Worm (Caenorhabditis elegans) whole organism, L4 larva: ENCODE data around the gene nhr-241.
A peak's percentile ranks its signal among the peaks of the same experiment; 100 is the strongest.

ENCODE experiments used
- D1046.2 ChIP-seq: fragments of 200-800 bp; sonication (Bioruptor generic); IDR thresholded peaks from 2 replicates; pipeline ENCODE4 v1.3.6; 2022; ENCODE audit warnings: missing genetic modification characterization, missing compliant biosample characterization
- F26F4.8 ChIP-seq: fragments of 200-800 bp; sonication (Bioruptor generic); conservative IDR thresholded peaks from 2 replicates; pipeline ENCODE4 v1.3.6; 2022; ENCODE audit warnings: missing genetic modification characterization, missing compliant biosample characterization
- F37D6.2 ChIP-seq: sonication (generic microtip); optimal IDR thresholded peaks from 2 replicates; lab custom pipeline; 2016; ENCODE audit warnings: mild to moderate bottlenecking, missing genetic modification characterization, missing compliant biosample characterization
- F44E2.7 ChIP-seq: fragments of 200-800 bp; sonication (Bioruptor generic); IDR thresholded peaks from 2 replicates; pipeline ENCODE4 v2.1.2; 2022; ENCODE audit warnings: missing genetic modification characterization, missing compliant biosample characterization
- T20F7.1 ChIP-seq: fragments of 200-800 bp; sonication (Bioruptor generic); optimal IDR thresholded peaks from 2 replicates; lab custom pipeline; 2018; ENCODE audit warnings: mild to moderate bottlenecking, missing genetic modification characterization, missing compliant biosample characterization
- Y48G9A.11 ChIP-seq: fragments of 200-800 bp; sonication (Bioruptor generic); IDR thresholded peaks from 2 replicates; pipeline ENCODE4 v1.3.6; 2022; ENCODE audit warnings: missing genetic modification reagents, missing genetic modification characterization, missing compliant biosample characterization
- Y5F2A.4 ChIP-seq: fragments of 200-800 bp; sonication (Bioruptor generic); optimal IDR thresholded peaks from 2 replicates; lab custom pipeline; 2018; ENCODE audit warnings: mild to moderate bottlenecking, missing genetic modification characterization, missing compliant biosample characterization
- aha-1 ChIP-seq: fragments of 150-350 bp; peaks from one replicate; lab custom pipeline; 2014; ENCODE audit warnings: missing biosample characterization, missing genetic modification characterization
- aly-2 ChIP-seq: sonication (generic microtip); optimal IDR thresholded peaks from 2 replicates; lab custom pipeline; 2018; ENCODE audit warnings: missing biosample characterization, missing genetic modification characterization
- ceh-44 ChIP-seq: fragments of 200-800 bp; sonication (Bioruptor generic); IDR thresholded peaks from 2 replicates; pipeline ENCODE4 v1.3.6; 2022; ENCODE audit warnings: missing genetic modification reagents, missing genetic modification characterization, missing compliant biosample characterization
- cey-2 ChIP-seq: sonication (generic microtip); optimal IDR thresholded peaks from 3 replicates; lab custom pipeline; 2017; ENCODE audit warnings: missing genetic modification characterization, mild to moderate bottlenecking, missing compliant biosample characterization, antibody characterized with exemption, borderline replicate concordance; ENCODE audit not compliant: insufficient read depth
- daf-12 ChIP-seq: fragments of 150-350 bp; optimal IDR thresholded peaks from 2 replicates; lab custom pipeline; 2014; ENCODE audit warnings: missing biosample characterization, missing genetic modification reagents, missing genetic modification characterization
- daf-16 ChIP-seq, 3 experiments: sonication (generic microtip); optimal IDR thresholded peaks; 2 replicates each; lab custom pipeline; 2016 to 2017; ENCODE audit warnings: missing genetic modification characterization in 3 of 3, missing genetic modification reagents in 3 of 3, mild to moderate bottlenecking in 2 of 3, missing compliant biosample characterization in 2 of 3, missing biosample characterization in 1 of 3, moderate library complexity in 1 of 3
- daf-19 ChIP-seq: fragments of 200-800 bp; sonication (Bioruptor generic); conservative IDR thresholded peaks from 2 replicates; pipeline ENCODE4 v1.3.6; 2022; ENCODE audit warnings: missing genetic modification characterization, missing compliant biosample characterization
- daf-8 ChIP-seq: fragments of 200-800 bp; sonication (Bioruptor generic); IDR thresholded peaks from 2 replicates; pipeline ENCODE4 v1.3.6; 2022; ENCODE audit warnings: missing genetic modification characterization, missing compliant biosample characterization
- dmd-6 ChIP-seq: fragments of 200-800 bp; sonication (Bioruptor generic); IDR thresholded peaks from 2 replicates; pipeline ENCODE4 v1.3.6; 2022; ENCODE audit warnings: missing genetic modification reagents, missing genetic modification characterization, missing compliant biosample characterization
- egl-43 ChIP-seq: fragments of 200-800 bp; sonication (Bioruptor generic); IDR thresholded peaks from 2 replicates; pipeline ENCODE4 v1.3.6; 2022; ENCODE audit warnings: missing genetic modification reagents, missing genetic modification characterization, missing compliant biosample characterization
- fkh-10 ChIP-seq: fragments of 150-350 bp; optimal IDR thresholded peaks from 2 replicates; lab custom pipeline; 2014; ENCODE audit warnings: missing biosample characterization, missing genetic modification reagents, missing genetic modification characterization
- hif-1 ChIP-seq, 2 experiments: sonication (generic microtip); optimal IDR thresholded peaks; 2 replicates each; lab custom pipeline; 2016 to 2017; ENCODE audit warnings: missing compliant biosample characterization in 2 of 2, missing genetic modification characterization in 2 of 2, missing genetic modification reagents in 2 of 2, missing genotype in 2 of 2, mild to moderate bottlenecking in 1 of 2
- jun-1 ChIP-seq: fragments of 150-350 bp; optimal IDR thresholded peaks from 2 replicates; lab custom pipeline; 2014; ENCODE audit warnings: missing biosample characterization, missing genetic modification reagents, missing genetic modification characterization
- lin-29 ChIP-seq: fragments of 200-800 bp; sonication (Bioruptor generic); IDR thresholded peaks from 2 replicates; pipeline ENCODE4 v1.3.6; 2022; ENCODE audit warnings: missing genetic modification reagents, missing genetic modification characterization, missing compliant biosample characterization
- lir-3 ChIP-seq: sonication (generic microtip); optimal IDR thresholded peaks from 2 replicates; lab custom pipeline; 2016; ENCODE audit warnings: mild to moderate bottlenecking, missing genetic modification characterization, missing compliant biosample characterization
- madf-5 ChIP-seq, 2 experiments: fragments of 200-800 bp; sonication (Bioruptor generic); IDR thresholded peaks; 2 replicates each; pipeline ENCODE4 v1.3.6; 2022; ENCODE audit warnings: missing compliant biosample characterization in 2 of 2, missing genetic modification characterization in 2 of 2
- mep-1 ChIP-seq: fragments of 150-350 bp; sonication (generic microtip); optimal IDR thresholded peaks from 3 replicates; lab custom pipeline; 2014; ENCODE audit warnings: missing biosample characterization, missing genetic modification characterization
- mxl-3 ChIP-seq: fragments of 200-800 bp; sonication (Bioruptor generic); optimal IDR thresholded peaks from 2 replicates; lab custom pipeline; 2018; ENCODE audit warnings: mild to moderate bottlenecking, missing genetic modification characterization, missing compliant biosample characterization
- nhr-237 ChIP-seq: sonication (generic microtip); optimal IDR thresholded peaks from 2 replicates; lab custom pipeline; 2017; ENCODE audit warnings: missing biosample characterization, missing genetic modification characterization
- nhr-41 ChIP-seq: fragments of 200-800 bp; sonication (Bioruptor generic); IDR thresholded peaks from 2 replicates; pipeline ENCODE4 v1.3.6; 2022; ENCODE audit warnings: missing genetic modification reagents, missing genetic modification characterization, missing compliant biosample characterization
- nhr-42 ChIP-seq: fragments of 200-800 bp; sonication (Bioruptor generic); IDR thresholded peaks from 2 replicates; pipeline ENCODE4 v1.3.6; 2022; ENCODE audit warnings: missing genetic modification characterization, missing compliant biosample characterization
- nhr-48 ChIP-seq: sonication (generic microtip); optimal IDR thresholded peaks from 2 replicates; lab custom pipeline; 2016; ENCODE audit warnings: mild to moderate bottlenecking, missing genetic modification characterization, missing compliant biosample characterization
- nhr-77 ChIP-seq: fragments of 150-350 bp; optimal IDR thresholded peaks from 2 replicates; lab custom pipeline; 2014; ENCODE audit warnings: missing biosample characterization, missing genetic modification characterization
- pha-4 ChIP-seq, 2 experiments: fragments of 150-350 bp in 1 of 2; fragments of 200-800 bp in 1 of 2; sonication (Bioruptor generic) in 1 of 2; IDR thresholded peaks in 1 of 2; optimal IDR thresholded peaks in 1 of 2; 2 replicates each; pipeline versions ENCODE4 v1.3.6 to Lab custom; 2014 to 2022; ENCODE audit warnings: missing genetic modification characterization in 2 of 2, missing genetic modification reagents in 2 of 2, missing biosample characterization in 1 of 2, missing compliant biosample characterization in 1 of 2
- php-3 ChIP-seq: fragments of 200-800 bp; sonication (Bioruptor generic); IDR thresholded peaks from 2 replicates; pipeline ENCODE4 v1.3.6; 2022; ENCODE audit warnings: missing genetic modification reagents, missing genetic modification characterization, missing compliant biosample characterization
- rbr-2 ChIP-seq: sonication (generic microtip); optimal IDR thresholded peaks from 2 replicates; lab custom pipeline; 2016; ENCODE audit warnings: missing genotype, missing genetic modification characterization, missing compliant biosample characterization
- saeg-2 ChIP-seq: fragments of 200-800 bp; sonication (Bioruptor generic); IDR thresholded peaks from 2 replicates; pipeline ENCODE4 v1.3.6; 2022; ENCODE audit warnings: missing genetic modification reagents, missing genetic modification characterization, missing compliant biosample characterization
- sdz-12 ChIP-seq: fragments of 200-800 bp; sonication (Bioruptor generic); optimal IDR thresholded peaks from 2 replicates; lab custom pipeline; 2018; ENCODE audit warnings: mild to moderate bottlenecking, missing genetic modification characterization, missing compliant biosample characterization
- snpc-1.2 ChIP-seq: fragments of 200-800 bp; sonication (Bioruptor generic); IDR thresholded peaks from 2 replicates; pipeline ENCODE4 v1.3.6; 2022; ENCODE audit warnings: missing genetic modification reagents, missing genetic modification characterization, missing compliant biosample characterization
- spr-3 ChIP-seq: fragments of 200-800 bp; sonication (Bioruptor generic); optimal IDR thresholded peaks from 2 replicates; lab custom pipeline; 2018; ENCODE audit warnings: mild to moderate bottlenecking, missing genetic modification characterization, missing compliant biosample characterization
- tag-97 ChIP-seq: fragments of 200-800 bp; sonication (Bioruptor generic); IDR thresholded peaks from 2 replicates; pipeline ENCODE4 v1.3.6; 2022; ENCODE audit warnings: missing genetic modification characterization, missing compliant biosample characterization
- unc-130 ChIP-seq: sonication (generic microtip); optimal IDR thresholded peaks from 2 replicates; lab custom pipeline; 2016; ENCODE audit warnings: missing genetic modification reagents, missing genetic modification characterization, missing compliant biosample characterization

The nhr-241 gene

DNA sequence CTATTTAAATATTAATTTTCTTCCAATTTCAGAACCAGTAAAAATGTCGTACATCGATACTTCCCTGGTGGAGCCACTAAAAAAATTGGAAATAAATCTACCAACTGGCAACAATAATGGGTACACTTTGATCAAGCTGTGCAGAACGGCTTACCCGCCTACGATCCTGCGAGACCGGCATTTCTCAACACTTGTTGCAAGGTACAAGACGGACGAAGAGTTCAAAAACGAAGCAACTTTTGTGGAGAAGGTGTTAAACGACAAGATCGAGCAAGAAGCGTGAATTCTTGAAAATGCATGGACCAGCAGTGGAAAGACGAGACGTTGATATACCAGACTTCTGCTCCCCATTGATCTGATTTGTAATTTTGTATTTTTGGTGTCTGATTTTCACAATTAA, 12.1 kb downstream of the nhr-241 start:
- TF ChIP-seq aha-1 (tag; lab: Kevin White, UChicago) (peak; percentile 56), snpc-1.2 (GFP tag; lab: Robert Waterston, UW) (no peak)
- TF ChIP-seq, all 104 proteins: peak for 1

DNA sequence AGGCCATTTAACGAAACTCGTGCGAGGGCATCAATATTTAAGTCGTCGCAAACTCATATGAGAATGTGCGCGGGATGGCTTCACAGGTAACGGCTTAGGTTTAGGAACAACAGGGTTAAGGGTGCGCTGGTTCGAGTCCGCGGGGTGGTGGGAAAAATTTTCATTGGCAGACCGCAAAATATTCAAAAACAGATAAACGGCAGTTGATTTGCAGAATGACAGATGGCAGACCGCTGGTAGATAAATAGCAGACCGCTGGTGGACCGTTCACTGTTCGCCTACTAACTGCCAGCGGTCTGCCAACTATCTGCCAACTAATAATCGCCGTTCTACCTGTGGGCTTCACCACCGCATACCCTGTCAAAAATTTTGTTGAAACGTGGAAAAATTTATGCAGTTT, 12.9 kb downstream of the nhr-241 start:
- TF ChIP-seq F26F4.8 (GFP tag; lab: Robert Waterston, UW) (peak; percentile 90), madf-5 (GFP tag; IDR thresholded peaks at IDR 0.05; lab: Robert Waterston, UW) (0 out of 4 replicates have a peak, but pooled peaks of 1 of the 2 experiments have one; percentile 68), lin-29 (GFP tag; lab: Robert Waterston, UW) (peak; percentile 57; the same call in 1 of the 2 replicates), nhr-48 (tag; lab: Kevin White, UChicago) (no peak), daf-16 (GFP tag; optimal IDR thresholded peaks at IDR 0.05; lab: Kevin White, UChicago) (peak in 1 of 2 experiments; percentile 19), daf-16 (tag; optimal IDR thresholded peaks at IDR 0.05; lab: Kevin White, UChicago) (peak; percentile 17), T20F7.1 (GFP tag; lab: Kevin White, UChicago) (no peak), daf-8 (GFP tag; lab: Robert Waterston, UW) (0 out of 2 replicates have a peak, but pooled peaks have one; percentile 61), unc-130 (GFP tag; lab: Kevin White, UChicago) (peak; percentile 26), pha-4 (GFP tag; IDR thresholded peaks at IDR 0.05; lab: Robert Waterston, UW) (peak; percentile 75), pha-4 (tag; optimal IDR thresholded peaks at IDR 0.05; lab: Kevin White, UChicago) (no peak), ceh-44 (GFP tag; lab: Robert Waterston, UW) (no peak), nhr-77 (tag; lab: Kevin White, UChicago) (no peak), rbr-2 (tag; lab: Kevin White, UChicago) (no peak), tag-97 (no peak), snpc-1.2 (GFP tag; lab: Robert Waterston, UW) (peak; percentile 65), F37D6.2 (no peak), mep-1 (tag; lab: Kevin White, UChicago) (no peak), jun-1 (tag; lab: Kevin White, UChicago) (no peak), fkh-10 (no peak), egl-43 (GFP tag; lab: Robert Waterston, UW) (no peak), sdz-12 (GFP tag; lab: Kevin White, UChicago) (no peak), aly-2 (tag; lab: Kevin White, UChicago) (no peak), nhr-42 (GFP tag; lab: Robert Waterston, UW) (no peak; the same call in 1 of the 2 replicates), daf-12 (tag; lab: Kevin White, UChicago) (no peak), mxl-3 (GFP tag; lab: Kevin White, UChicago) (no peak), lir-3 (tag; lab: Kevin White, UChicago) (peak; percentile 46), hif-1 (tag; optimal IDR thresholded peaks at IDR 0.05; lab: Kevin White, UChicago) (no peak), dmd-6 (no peak), spr-3 (no peak), saeg-2 (GFP tag; lab: Robert Waterston, UW) (no peak), daf-19 (GFP tag; lab: Robert Waterston, UW) (no peak), Y5F2A.4 (GFP tag; lab: Kevin White, UChicago) (no peak), Y48G9A.11 (GFP tag; lab: Robert Waterston, UW) (peak; percentile 48; the same call in 1 of the 2 replicates), nhr-41 (0 out of 2 replicates have a peak, but pooled peaks have one; percentile 9), php-3 (no peak; the same call in 1 of the 2 replicates), cey-2 (tag; lab: Kevin White, UChicago) (no peak), D1046.2 (peak; percentile 88; the same call in 1 of the 2 replicates), F44E2.7 (GFP tag; lab: Robert Waterston, UW) (peak; percentile 94), nhr-237 (tag; lab: Kevin White, UChicago) (no peak)
- TF ChIP-seq, all 104 proteins: peak for 13
